Fruit fly (Drosophila melanogaster) whole organism, embryonic: ENCODE data around the gene CG17028.
A peak's percentile ranks its signal among the peaks of the same experiment; 100 is the strongest.

Experiments
- Awh ChIP-seq: fragments of 200-800 bp; sonication (Bioruptor generic); IDR thresholded peaks from 2 replicates; pipeline ENCODE4, ENCODE4 v1.3.6; 2022; ENCODE audit warnings: missing biosample characterization, missing genetic modification characterization
- CG10147 ChIP-seq: fragments of 200-800 bp; sonication (Bioruptor generic); optimal IDR thresholded peaks from 2 replicates; lab custom pipeline; 2019; ENCODE audit warnings: missing biosample characterization, mild to moderate bottlenecking, missing genetic modification characterization, moderate library complexity
- CG11398 ChIP-seq: fragments of 200-800 bp; sonication (Bioruptor generic); optimal IDR thresholded peaks from 2 replicates; lab custom pipeline; 2016; ENCODE audit warnings: missing biosample characterization, missing genetic modification characterization
- CG11456 ChIP-seq: fragments of 200-800 bp; sonication (Bioruptor generic); IDR thresholded peaks from 3 replicates; pipeline ENCODE4 v1.3.6; 2022; ENCODE audit warnings: missing biosample characterization, missing genetic modification characterization
- CG13894 ChIP-seq: fragments of 200-800 bp; sonication (Bioruptor generic); optimal IDR thresholded peaks from 3 replicates; lab custom pipeline; 2018; ENCODE audit warnings: missing biosample characterization, mild to moderate bottlenecking, missing genetic modification characterization, moderate library complexity
- CG15269 ChIP-seq: fragments of 200-800 bp; sonication (Bioruptor generic); optimal IDR thresholded peaks from 2 replicates; lab custom pipeline; 2018; ENCODE audit warnings: missing biosample characterization, mild to moderate bottlenecking, missing genetic modification characterization, moderate library complexity
- CG18011 ChIP-seq: fragments of 200-800 bp; sonication (Bioruptor generic); optimal IDR thresholded peaks from 2 replicates; lab custom pipeline; 2017; ENCODE audit warnings: missing biosample characterization, missing genetic modification characterization, mild to moderate bottlenecking, moderate library complexity, missing genotype
- CG32532 ChIP-seq: fragments of 200-800 bp; sonication (Bioruptor generic); IDR thresholded peaks from 2 replicates; pipeline ENCODE4 v1.3.6; 2022; ENCODE audit warnings: missing biosample characterization, missing genetic modification characterization
- CG33557 ChIP-seq: fragments of 200-800 bp; sonication (Bioruptor generic); optimal IDR thresholded peaks from 2 replicates; lab custom pipeline; 2019; ENCODE audit warnings: missing biosample characterization, mild to moderate bottlenecking, missing genetic modification characterization, moderate library complexity
- CG42726 ChIP-seq: fragments of 200-800 bp; sonication (Bioruptor generic); IDR thresholded peaks from 2 replicates; pipeline ENCODE4 v1.3.6; 2022; ENCODE audit warnings: missing biosample characterization, missing genetic modification characterization; ENCODE audit not compliant: partially characterized antibody
- CG4282 ChIP-seq: fragments of 200-800 bp; sonication (Bioruptor generic); optimal IDR thresholded peaks from 2 replicates; lab custom pipeline; 2016; ENCODE audit warnings: missing biosample characterization, missing genetic modification characterization
- CG5180 ChIP-seq: fragments of 200-800 bp; sonication (Bioruptor generic); optimal IDR thresholded peaks from 3 replicates; lab custom pipeline; 2017; ENCODE audit warnings: missing biosample characterization, missing genetic modification characterization, mild to moderate bottlenecking, moderate library complexity, missing genetic modification reagents
- CG8765 ChIP-seq: fragments of 200-800 bp; sonication (Bioruptor generic); IDR thresholded peaks from 2 replicates; pipeline ENCODE4 v1.3.6; 2022; ENCODE audit warnings: missing biosample characterization, missing genetic modification characterization
- CG9215 ChIP-seq: fragments of 200-800 bp; sonication (Bioruptor generic); IDR thresholded peaks from 2 replicates; pipeline ENCODE4 v1.3.6; 2022; ENCODE audit warnings: missing biosample characterization, missing genetic modification characterization
- Camta ChIP-seq: fragments of 200-800 bp; sonication (Bioruptor generic); optimal IDR thresholded peaks from 2 replicates; lab custom pipeline; 2016; ENCODE audit warnings: missing biosample characterization, missing genetic modification characterization
- Dfd ChIP-seq, 2 experiments: fragments of >200 bp; optimal IDR thresholded peaks; 2 replicates each; lab custom pipeline; 2017; ENCODE audit warnings: missing biosample characterization in 2 of 2, missing genetic modification characterization in 2 of 2
- Dip3 ChIP-seq: fragments of 200-800 bp; sonication (Bioruptor generic); optimal IDR thresholded peaks from 3 replicates; lab custom pipeline; 2016; ENCODE audit warnings: missing biosample characterization, missing genetic modification characterization
- E2f2 ChIP-seq: fragments of 200-800 bp; sonication (Bioruptor generic); IDR thresholded peaks from 2 replicates; pipeline ENCODE4 v1.3.6; 2022; ENCODE audit warnings: missing biosample characterization, missing genetic modification characterization
- Gsc ChIP-seq: fragments of 200-800 bp; sonication (Bioruptor generic); IDR thresholded peaks from 2 replicates; pipeline ENCODE4 v1.3.6; 2022; ENCODE audit warnings: missing biosample characterization, missing genetic modification characterization
- HHEX ChIP-seq: fragments of 200-800 bp; sonication (Bioruptor generic); optimal IDR thresholded peaks from 3 replicates; lab custom pipeline; 2017; ENCODE audit warnings: missing biosample characterization, mild to moderate bottlenecking, missing genetic modification characterization, missing genetic modification reagents
- Hmr ChIP-seq: fragments of 200-800 bp; sonication (Bioruptor generic); optimal IDR thresholded peaks from 3 replicates; lab custom pipeline; 2017; ENCODE audit warnings: mild to moderate bottlenecking, missing biosample characterization, missing genetic modification reagents, missing genetic modification characterization
- Hr39 ChIP-seq: fragments of >200 bp; optimal IDR thresholded peaks from 2 replicates; lab custom pipeline; 2017
- Ravus ChIP-seq: fragments of 200-800 bp; sonication (Bioruptor generic); IDR thresholded peaks from 2 replicates; pipeline ENCODE4 v1.3.6; 2022; ENCODE audit warnings: missing biosample characterization, missing genetic modification characterization
- Sox102F ChIP-seq: fragments of 200-800 bp; sonication (Bioruptor generic); optimal IDR thresholded peaks from 2 replicates; lab custom pipeline; 2018; ENCODE audit warnings: missing biosample characterization, mild to moderate bottlenecking, missing genetic modification characterization, moderate library complexity
- Stat92E ChIP-seq, 3 experiments: fragments of >200 bp in 2 of 3; fragments of 200-800 bp in 1 of 3; sonication (Bioruptor generic) in 1 of 3; optimal IDR thresholded peaks; 2 replicates each; lab custom pipeline; 2017 to 2019; ENCODE audit warnings: missing biosample characterization in 3 of 3, missing genetic modification characterization in 3 of 3, mild to moderate bottlenecking in 1 of 3, moderate library complexity in 1 of 3
- abd-A ChIP-seq: fragments of 200-800 bp; sonication (Bioruptor generic); optimal IDR thresholded peaks from 3 replicates; lab custom pipeline; 2019; ENCODE audit warnings: missing biosample characterization, mild to moderate bottlenecking, missing genetic modification characterization, moderate library complexity
- aop ChIP-seq: fragments of 200-800 bp; sonication (Bioruptor generic); IDR thresholded peaks from 2 replicates; pipeline ENCODE4 v1.3.6; 2022; ENCODE audit warnings: missing biosample characterization, missing genetic modification characterization
- az2 ChIP-seq: fragments of 200-800 bp; sonication (Bioruptor generic); optimal IDR thresholded peaks from 3 replicates; lab custom pipeline; 2016; ENCODE audit warnings: missing biosample characterization, missing genetic modification characterization
- bowl ChIP-seq: fragments of 200-800 bp; sonication (Bioruptor generic); IDR thresholded peaks from 2 replicates; pipeline ENCODE4 v1.3.6; 2022; ENCODE audit warnings: missing biosample characterization, missing genetic modification characterization
- cg ChIP-seq: fragments of 200-800 bp; sonication (Bioruptor generic); optimal IDR thresholded peaks from 3 replicates; lab custom pipeline; 2019; ENCODE audit warnings: missing biosample characterization, mild to moderate bottlenecking, missing genetic modification characterization, moderate library complexity
- crp ChIP-seq, 2 experiments: fragments of 200-800 bp; sonication (Bioruptor generic); optimal IDR thresholded peaks; 2 replicates in 1 of 2; 3 replicates in 1 of 2; lab custom pipeline; 2017; ENCODE audit warnings: missing biosample characterization in 2 of 2, missing genetic modification characterization in 2 of 2, mild to moderate bottlenecking in 1 of 2, moderate library complexity in 1 of 2
- cwo ChIP-seq: fragments of 200-800 bp; sonication (Bioruptor generic); optimal IDR thresholded peaks from 3 replicates; lab custom pipeline; 2017; ENCODE audit warnings: missing biosample characterization, missing genetic modification characterization, mild to moderate bottlenecking, moderate library complexity, missing genetic modification reagents
- dmrt99B ChIP-seq: fragments of 200-800 bp; sonication (Bioruptor generic); optimal IDR thresholded peaks from 2 replicates; lab custom pipeline; 2018; ENCODE audit warnings: missing biosample characterization, mild to moderate bottlenecking, missing genetic modification characterization, moderate library complexity
- esg ChIP-seq: fragments of 200-800 bp; sonication (Bioruptor generic); conservative IDR thresholded peaks from 2 replicates; pipeline ENCODE4 v1.3.6; 2022; ENCODE audit warnings: missing biosample characterization, missing genetic modification characterization
- gro ChIP-seq: fragments of 200-800 bp; sonication (Bioruptor generic); optimal IDR thresholded peaks from 2 replicates; lab custom pipeline; 2016; ENCODE audit warnings: missing biosample characterization, missing genetic modification characterization
- gsb ChIP-seq: fragments of 200-800 bp; sonication (Bioruptor generic); IDR thresholded peaks from 2 replicates; pipeline ENCODE4 v1.3.6; 2022; ENCODE audit warnings: missing biosample characterization, missing genetic modification characterization
- gt ChIP-seq: fragments of 200-800 bp; sonication (Bioruptor generic); IDR thresholded peaks from 2 replicates; pipeline ENCODE4 v1.3.6; 2022; ENCODE audit warnings: missing biosample characterization, missing genetic modification characterization
- insv ChIP-seq, 2 experiments: fragments of 200-800 bp; sonication (Bioruptor generic); optimal IDR thresholded peaks; 3 replicates each; lab custom pipeline; 2016 to 2018; ENCODE audit warnings: missing biosample characterization in 2 of 2, missing genetic modification characterization in 2 of 2
- knrl ChIP-seq: fragments of 200-800 bp; sonication (Bioruptor generic); IDR thresholded peaks from 3 replicates; pipeline ENCODE4 v1.3.6; 2022; ENCODE audit warnings: missing biosample characterization, missing genetic modification characterization; ENCODE audit not compliant: partially characterized antibody
- pros ChIP-seq: fragments of 200-800 bp; sonication (Bioruptor generic); optimal IDR thresholded peaks from 3 replicates; lab custom pipeline; 2019; ENCODE audit warnings: missing biosample characterization, mild to moderate bottlenecking, missing genetic modification characterization, moderate library complexity
- psq ChIP-seq: fragments of 200-800 bp; sonication (Bioruptor generic); optimal IDR thresholded peaks from 2 replicates; lab custom pipeline; 2017; ENCODE audit warnings: missing biosample characterization, missing genetic modification characterization
- sd ChIP-seq: fragments of 200-800 bp; sonication (Bioruptor generic); optimal IDR thresholded peaks from 3 replicates; lab custom pipeline; 2018; ENCODE audit warnings: missing biosample characterization, mild to moderate bottlenecking, missing genetic modification characterization, moderate library complexity
- sisA ChIP-seq: fragments of 200-800 bp; sonication (Bioruptor generic); IDR thresholded peaks from 2 replicates; pipeline ENCODE4 v1.3.6; 2022; ENCODE audit warnings: missing biosample characterization, missing genetic modification characterization
- slou ChIP-seq: fragments of 200-800 bp; sonication (Bioruptor generic); optimal IDR thresholded peaks from 3 replicates; lab custom pipeline; 2016; ENCODE audit warnings: missing biosample characterization, missing genetic modification characterization
- tap ChIP-seq: fragments of 200-800 bp; optimal IDR thresholded peaks from 3 replicates; lab custom pipeline; 2019; ENCODE audit warnings: missing biosample characterization, mild to moderate bottlenecking, missing genetic modification characterization, moderate library complexity
- usp ChIP-seq: fragments of >200 bp; optimal IDR thresholded peaks from 2 replicates; lab custom pipeline; 2017; ENCODE audit warnings: missing biosample characterization, missing genetic modification characterization
- vvl ChIP-seq: fragments of 200-800 bp; sonication (Bioruptor generic); IDR thresholded peaks from 2 replicates; pipeline ENCODE4 v1.3.6; 2022; ENCODE audit warnings: missing biosample characterization, missing genetic modification characterization

CG17028 gene

DNA sequence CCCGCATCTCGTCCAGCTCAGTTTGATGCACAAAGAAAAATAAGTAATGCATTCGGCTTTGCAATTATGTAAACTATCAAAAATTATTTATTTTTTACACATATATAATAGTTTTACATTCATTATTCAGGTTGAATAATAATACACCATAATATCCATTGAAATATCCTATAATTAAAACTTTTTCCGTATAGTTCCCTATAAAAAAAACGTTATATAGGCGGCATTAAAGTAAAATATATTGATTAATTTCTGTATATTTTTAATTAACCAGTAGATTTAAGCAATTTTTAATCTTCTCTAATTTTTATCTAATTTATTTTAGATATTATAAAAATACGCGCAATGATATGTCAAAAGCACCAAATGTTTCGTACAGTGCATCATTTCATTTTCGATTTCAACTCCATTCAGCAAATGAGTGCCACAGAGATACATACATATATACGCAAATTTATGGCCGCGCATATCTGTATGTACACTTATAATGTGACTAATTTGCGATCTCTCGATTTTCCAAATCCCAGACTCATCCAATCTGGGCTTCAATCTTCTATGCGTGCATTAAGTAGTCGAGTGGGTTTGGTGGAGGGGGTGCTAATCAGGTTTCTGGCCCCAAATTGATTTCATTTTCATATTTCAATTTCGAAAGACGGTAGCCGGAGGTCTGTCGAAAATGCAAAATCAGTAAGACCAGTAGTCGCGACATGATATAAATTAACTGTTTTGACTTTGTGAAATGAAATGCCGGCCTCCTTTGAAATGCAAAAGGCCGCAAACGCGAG, 35.1 kb downstream of the CG17028 start (continued):
- TF ChIP-seq cwo (GFP tag; lab: Kevin White, UChicago) = no peak

DNA sequence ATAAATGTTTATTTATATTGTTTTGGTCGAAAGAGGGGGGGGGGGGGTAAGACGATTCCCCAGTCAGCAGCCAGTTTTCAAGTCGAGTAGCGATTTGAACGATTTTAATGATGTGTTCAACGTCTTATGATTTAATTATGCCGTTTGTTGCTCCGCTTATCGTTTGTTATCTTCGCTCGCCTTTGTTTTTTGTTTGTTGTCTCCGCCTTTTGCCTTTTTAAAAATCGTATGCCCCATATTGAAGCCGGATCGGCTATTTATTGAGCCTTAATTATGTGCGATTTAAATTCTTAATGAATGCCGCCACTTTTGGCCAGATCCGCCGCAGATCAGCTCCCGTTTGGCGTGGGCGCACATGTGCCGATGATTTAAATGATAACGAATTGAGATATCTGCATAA, 36.2 kb downstream of the CG17028 start:
- peak; percentile 65 for TF ChIP-seq sd (tag; lab: Kevin White, UChicago)
- peak; percentile 68 for TF ChIP-seq gro (GFP tag; lab: Kevin White, UChicago)
- no peak for TF ChIP-seq esg (GFP tag; lab: Robert Waterston, UW)
- TF ChIP-seq abd-A (tag; lab: Kevin White, UChicago) = peak; percentile 97
- no peak for TF ChIP-seq dmrt99B (tag; lab: Kevin White, UChicago)
- no peak for TF ChIP-seq Dip3 (GFP tag; lab: Kevin White, UChicago)
- TF ChIP-seq cg = no peak
- no peak for TF ChIP-seq E2f2
- peak; percentile 53 for TF ChIP-seq pros
- TF ChIP-seq HHEX (GFP tag; lab: Kevin White, UChicago) = no peak
- no peak for TF ChIP-seq crp (GFP tag; optimal IDR thresholded peaks at IDR 0.05; lab: Kevin White, UChicago)
- peak; percentile 48; the same call in 1 of the 2 replicates for TF ChIP-seq bowl (GFP tag; lab: Robert Waterston, UW)
- peak; percentile 80 for TF ChIP-seq Awh
- TF ChIP-seq CG42726 (GFP tag; lab: Robert Waterston, UW) = no peak
- TF ChIP-seq CG32532 (GFP tag; lab: Robert Waterston, UW) = no peak
- TF ChIP-seq sisA = no peak
- peak; percentile 27 for TF ChIP-seq cwo (GFP tag; lab: Kevin White, UChicago)
- no peak for TF ChIP-seq CG11398 (GFP tag; lab: Kevin White, UChicago)
- TF ChIP-seq CG4282 (GFP tag; lab: Kevin White, UChicago) = no peak
- no peak for TF ChIP-seq CG33557
- no peak for TF ChIP-seq CG9215 (GFP tag; lab: Robert Waterston, UW)
- TF ChIP-seq tap (tag; lab: Kevin White, UChicago) = no peak
- TF ChIP-seq knrl (GFP tag; lab: Robert Waterston, UW) = no peak
- TF ChIP-seq gsb = no peak
- no peak for TF ChIP-seq gt (GFP tag; lab: Robert Waterston, UW)
- peak; percentile 50 for TF ChIP-seq CG15269 (tag; lab: Kevin White, UChicago)
- no peak for TF ChIP-seq Hr39 (lab: Kevin White, UChicago)
- no peak for TF ChIP-seq Ravus
- no peak for TF ChIP-seq Sox102F (GFP tag; lab: Kevin White, UChicago)
- no peak for TF ChIP-seq CG5180
- no peak for TF ChIP-seq CG10147 (GFP tag; lab: Kevin White, UChicago)
- TF ChIP-seq Camta (GFP tag; lab: Kevin White, UChicago) = no peak
- no peak for TF ChIP-seq CG18011 (GFP tag; lab: Kevin White, UChicago)
- TF ChIP-seq insv (GFP tag; optimal IDR thresholded peaks at IDR 0.05; lab: Kevin White, UChicago) = no peak
- no peak for TF ChIP-seq usp
- no peak for TF ChIP-seq slou (GFP tag; lab: Kevin White, UChicago)
- TF ChIP-seq az2 = no peak
- no peak for TF ChIP-seq Hmr (GFP tag; lab: Kevin White, UChicago)
- no peak for TF ChIP-seq Dfd (GFP tag; optimal IDR thresholded peaks at IDR 0.05; lab: Kevin White, UChicago)
- TF ChIP-seq aop = no peak
- TF ChIP-seq CG8765 = no peak
- peak; percentile 43; the same call in 1 of the 2 replicates for TF ChIP-seq vvl (GFP tag; lab: Robert Waterston, UW)
- TF ChIP-seq psq (GFP tag; lab: Kevin White, UChicago) = no peak
- TF ChIP-seq Gsc (GFP tag; lab: Robert Waterston, UW) = no peak
- no peak for TF ChIP-seq CG11456
- TF ChIP-seq Stat92E (GFP tag; optimal IDR thresholded peaks at IDR 0.05; lab: Kevin White, UChicago) = no peak
- peak; percentile 75 for TF ChIP-seq CG13894
